Worm (Caenorhabditis elegans): Measurements from ENCODE around the gene bath-39.

DNA sequence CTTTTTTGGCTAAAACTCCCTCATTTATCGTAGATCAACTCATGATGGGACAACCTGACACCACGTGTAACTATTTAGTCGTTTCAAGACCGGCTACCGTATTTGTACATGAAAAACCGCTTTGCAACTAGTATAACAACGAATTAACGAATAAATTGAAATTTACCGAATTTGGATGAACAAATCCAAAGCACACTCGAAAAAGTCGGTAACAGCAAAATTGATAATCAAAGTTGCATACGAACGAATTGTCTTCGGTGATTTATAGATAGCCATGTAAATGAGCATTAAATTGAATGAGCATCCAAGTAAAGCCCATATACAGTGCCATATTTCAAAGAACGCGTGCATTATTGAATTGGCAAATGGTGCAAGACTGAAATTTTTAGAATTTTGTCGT lies 26.9 kb upstream of the bath-39 start, which contains the start of gene srd-17:
- TF ChIP-seq set-16 (GFP tag; IDR thresholded peaks at IDR 0.05) (no peak), arid-1 (GFP tag; conservative IDR thresholded peaks at IDR 0.05) (no peak)
